Worm (Caenorhabditis elegans): ENCODE data around the gene epg-7.
A peak's percentile ranks its signal among the peaks of the same experiment; 100 is the strongest.

The epg-7 gene

ce11 chrX:7306434-7306833 is 28.1 kb upstream of the epg-7 start (continued):
- no peak for TF ChIP-seq zip-4 (GFP tag; optimal IDR thresholded peaks at IDR 0.05)
- no peak for TF ChIP-seq unc-30 (tag; optimal IDR thresholded peaks at IDR 0.05)
- peak; percentile 14 for TF ChIP-seq fkh-8 (tag; optimal IDR thresholded peaks at IDR 0.05)
- TF ChIP-seq ceh-88 (GFP tag; IDR thresholded peaks at IDR 0.05), result no peak
- TF ChIP-seq ces-1 (GFP tag; optimal IDR thresholded peaks at IDR 0.05), result no peak
- TF ChIP-seq hpl-2 (GFP tag; optimal IDR thresholded peaks at IDR 0.05), result no peak
- peak; percentile 20 to 73 (median 38) for TF ChIP-seq ceh-82 (tag; optimal IDR thresholded peaks at IDR 0.05)
- TF ChIP-seq hlh-4 (tag; optimal IDR thresholded peaks at IDR 0.05), result no peak
- peak in 1 of 2 experiments; percentile 65 for TF ChIP-seq mdl-1 (tag; optimal IDR thresholded peaks at IDR 0.05)
- peak; percentile 4 for TF ChIP-seq unc-86 (tag; optimal IDR thresholded peaks at IDR 0.05)
- no peak for TF ChIP-seq nhr-11 (tag; optimal IDR thresholded peaks at IDR 0.05)
- no peak for TF ChIP-seq nhr-12 (tag; optimal IDR thresholded peaks at IDR 0.05)
- no peak for TF ChIP-seq unc-98 (GFP tag; IDR thresholded peaks at IDR 0.05)
- peak in 3 of 6 experiments; percentile 14 to 65 (median 49) for TF ChIP-seq elt-3 (tag; optimal IDR thresholded peaks at IDR 0.05)
- no peak for TF ChIP-seq vab-15 (tag; optimal IDR thresholded peaks at IDR 0.05)
- TF ChIP-seq fkh-4 (tag; optimal IDR thresholded peaks at IDR 0.05; ENCODE audit: borderline replicate concordance), result no peak
- no peak for TF ChIP-seq nhr-76 (tag; optimal IDR thresholded peaks at IDR 0.05)
- TF ChIP-seq egl-27 (tag; optimal IDR thresholded peaks at IDR 0.05), result peak; percentile 54 to 56
- TF ChIP-seq lin-14 (GFP tag; optimal IDR thresholded peaks at IDR 0.05), result peak; percentile 97
- peak; percentile 10 to 14 for TF ChIP-seq lin-35 (GFP tag; optimal IDR thresholded peaks at IDR 0.05)
- TF ChIP-seq nhr-237 (tag; optimal IDR thresholded peaks at IDR 0.05), result peak; percentile 60
- no peak for TF ChIP-seq lin-13 (GFP tag; optimal IDR thresholded peaks at IDR 0.05)
- no peak for TF ChIP-seq elt-2 (tag; optimal IDR thresholded peaks at IDR 0.05)
- TF ChIP-seq irx-1 (tag; optimal IDR thresholded peaks at IDR 0.05), result peak; percentile 38
- no peak for TF ChIP-seq ceh-63 (GFP tag; optimal IDR thresholded peaks at IDR 0.05)
- TF ChIP-seq snu-23 (GFP tag; optimal IDR thresholded peaks at IDR 0.05), result peak; percentile 85
- no peak; the same call in 1 of the 2 replicates for TF ChIP-seq nhr-19 (GFP tag; conservative IDR thresholded peaks at IDR 0.05)
- TF ChIP-seq dsc-1 (tag; optimal IDR thresholded peaks at IDR 0.05), result no peak
- TF ChIP-seq grh-1 (GFP tag; IDR thresholded peaks at IDR 0.05), result no peak
- TF ChIP-seq nhr-47 (tag; optimal IDR thresholded peaks at IDR 0.05), result peak; percentile 55

ce11 chrX:7309775-7310174 is 24.7 kb upstream of the epg-7 start, which contains the start of the genes his-38 and his-40:
his-38 (minus strand) TSS chrX:7309875.
his-40 (plus strand) TSS chrX:7310110.
- TF ChIP-seq nhr-20 (tag; optimal IDR thresholded peaks at IDR 0.05) (peak; percentile 20), snu-23 (GFP tag; optimal IDR thresholded peaks at IDR 0.05) (peak; percentile 4), skn-1 (tag; optimal IDR thresholded peaks at IDR 0.05) (no peak), nhr-19 (GFP tag; conservative IDR thresholded peaks at IDR 0.05) (no peak), fkh-8 (tag; optimal IDR thresholded peaks at IDR 0.05) (no peak), unc-86 (tag; optimal IDR thresholded peaks at IDR 0.05) (no peak), swsn-7 (tag; optimal IDR thresholded peaks at IDR 0.05) (no peak), rnt-1 (tag; optimal IDR thresholded peaks at IDR 0.05) (peak; percentile 23), nhr-85 (tag) (peak; percentile 49), tbx-2 (tag; optimal IDR thresholded peaks at IDR 0.05) (no peak), lin-14 (GFP tag; optimal IDR thresholded peaks at IDR 0.05) (peak; percentile 16), sox-4 (tag; optimal IDR thresholded peaks at IDR 0.05) (no peak), zip-4 (GFP tag; optimal IDR thresholded peaks at IDR 0.05) (no peak)

- no peak for TF ChIP-seq nhr-11 (tag; optimal IDR thresholded peaks at IDR 0.05)
- TF ChIP-seq dsc-1 (tag; optimal IDR thresholded peaks at IDR 0.05), result no peak
- TF ChIP-seq lin-35 (GFP tag; optimal IDR thresholded peaks at IDR 0.05), result no peak
- TF ChIP-seq fos-1 (tag; optimal IDR thresholded peaks at IDR 0.05), result no peak
- no peak for TF ChIP-seq hlh-17 (GFP tag; optimal IDR thresholded peaks at IDR 0.05; ENCODE audit: borderline replicate concordance)
- TF ChIP-seq nhr-77 (tag; optimal IDR thresholded peaks at IDR 0.05), result no peak
- no peak for TF ChIP-seq snu-23 (GFP tag; optimal IDR thresholded peaks at IDR 0.05)
- no peak for TF ChIP-seq unc-62 (GFP tag; optimal IDR thresholded peaks at IDR 0.05)
- TF ChIP-seq nhr-90 (tag; optimal IDR thresholded peaks at IDR 0.05; ENCODE audit: poor library complexity), result no peak
- TF ChIP-seq unc-86 (tag; optimal IDR thresholded peaks at IDR 0.05), result no peak
- TF ChIP-seq lin-13 (GFP tag; optimal IDR thresholded peaks at IDR 0.05), result no peak
- TF ChIP-seq fkh-8 (tag; optimal IDR thresholded peaks at IDR 0.05), result no peak
- no peak for TF ChIP-seq ceh-90 (tag; optimal IDR thresholded peaks at IDR 0.05)
- TF ChIP-seq pax-3 (tag; optimal IDR thresholded peaks at IDR 0.05), result no peak
- no peak for TF ChIP-seq nhr-237 (tag; optimal IDR thresholded peaks at IDR 0.05)
- no peak for TF ChIP-seq lin-14 (GFP tag; optimal IDR thresholded peaks at IDR 0.05)
- no peak for TF ChIP-seq ceh-82 (tag; optimal IDR thresholded peaks at IDR 0.05)
- no peak for TF ChIP-seq nhr-28 (tag; optimal IDR thresholded peaks at IDR 0.05)
These were observed 22.6 kb upstream of the epg-7 start for ce11 chrX:7311870-7312269.
